Worm (Caenorhabditis elegans) whole organism, L3 larva: ENCODE results near the gene spe-27.

Experiments
- fos-1 ChIP-seq: fragments of 150-350 bp; optimal IDR thresholded peaks from 2 replicates; lab custom pipeline; 2014; ENCODE audit warnings: missing biosample characterization, missing genetic modification characterization
- nhr-11 ChIP-seq: fragments of 150-350 bp; optimal IDR thresholded peaks from 2 replicates; lab custom pipeline; 2014; ENCODE audit warnings: missing biosample characterization, missing genetic modification characterization
- nhr-237 ChIP-seq: fragments of 150-350 bp; optimal IDR thresholded peaks from 2 replicates; lab custom pipeline; 2014; ENCODE audit warnings: missing biosample characterization, missing genetic modification characterization
- pha-4 ChIP-seq: fragments of 150-350 bp; optimal IDR thresholded peaks from 2 replicates; lab custom pipeline; 2014; ENCODE audit warnings: missing biosample characterization, missing genetic modification reagents, missing genetic modification characterization
- pqm-1 ChIP-seq: fragments of 150-350 bp; optimal IDR thresholded peaks from 2 replicates; lab custom pipeline; 2017; ENCODE audit warnings: missing biosample characterization, missing genetic modification characterization, inconsistent platforms
- snpc-4 ChIP-seq: fragments of 150-350 bp; optimal IDR thresholded peaks from 2 replicates; lab custom pipeline; 2014; ENCODE audit warnings: missing biosample characterization, missing genetic modification characterization
- unc-39 ChIP-seq: sonication (generic microtip); optimal IDR thresholded peaks from 4 replicates; lab custom pipeline; 2017; ENCODE audit warnings: missing biosample characterization, missing genetic modification characterization
- unc-62 ChIP-seq: fragments of 150-350 bp; sonication (generic microtip); optimal IDR thresholded peaks from 4 replicates; lab custom pipeline; 2014; ENCODE audit warnings: missing biosample characterization, missing genetic modification reagents, missing genetic modification characterization
- ztf-11 ChIP-seq: fragments of 150-350 bp; optimal IDR thresholded peaks from 2 replicates; lab custom pipeline; 2014; ENCODE audit warnings: missing biosample characterization, missing genetic modification characterization

ce11 chrIV:5879853-5880252, 14.1 kb upstream of the spe-27 start, which contains the start of gene srv-22:
- TF ChIP-seq unc-39 (tag; lab: Kevin White, UChicago) (no peak), nhr-237 (tag; lab: Kevin White, UChicago) (no peak), ztf-11 (tag; lab: Kevin White, UChicago) (no peak), fos-1 (no peak), nhr-11 (tag; lab: Kevin White, UChicago) (no peak), pqm-1 (no peak), unc-62 (GFP tag; lab: Kevin White, UChicago) (no peak), snpc-4 (tag; lab: Kevin White, UChicago) (no peak), pha-4 (tag; lab: Kevin White, UChicago) (no peak)
